Fruit fly (Drosophila melanogaster): Measurements from ENCODE around the gene Peritrophin-A.

- TF ChIP-seq CG1621 (tag; optimal IDR thresholded peaks at IDR 0.05) (no peak), CG6854 (GFP tag; optimal IDR thresholded peaks at IDR 0.05) (no peak), Met (GFP tag; optimal IDR thresholded peaks at IDR 0.05) (no peak), Eip93F (GFP tag; optimal IDR thresholded peaks at IDR 0.05) (no peak), Hr38 (GFP tag; optimal IDR thresholded peaks at IDR 0.05) (no peak), Smox (GFP tag; optimal IDR thresholded peaks at IDR 0.05) (no peak), ss (GFP tag; optimal IDR thresholded peaks at IDR 0.05) (no peak), CG15336 (GFP tag; IDR thresholded peaks at IDR 0.05) (no peak), dsx (GFP tag; optimal IDR thresholded peaks at IDR 0.05; ENCODE audit: poor library complexity, severe bottlenecking) (no peak), achi (GFP tag; optimal IDR thresholded peaks at IDR 0.05) (no peak), CG3919 (GFP tag; optimal IDR thresholded peaks at IDR 0.05) (no peak), svp (GFP tag) (no peak), fd59A (GFP tag; optimal IDR thresholded peaks at IDR 0.05) (no peak)
Measured at dm6 chrX:20239608-20239941, 4.9 kb upstream of the Peritrophin-A start, which contains the start of gene obst-A.
